Fruit fly (Drosophila melanogaster) whole organism, embryonic: Measurements from ENCODE around the gene Lon.

Source experiments
- Aef1 ChIP-seq: fragments of 200-800 bp; sonication (Bioruptor generic); IDR thresholded peaks from 3 replicates; pipeline ENCODE4 v1.3.6; 2022; ENCODE audit warnings: missing biosample characterization, missing genetic modification characterization
- Bgb ChIP-seq: fragments of 200-800 bp; sonication (Bioruptor generic); IDR thresholded peaks from 2 replicates; pipeline ENCODE4 v1.3.6; 2022; ENCODE audit warnings: missing biosample characterization, missing genetic modification characterization; ENCODE audit not compliant: partially characterized antibody
- Blimp-1 ChIP-seq: fragments of 200-800 bp; sonication (Bioruptor generic); optimal IDR thresholded peaks from 3 replicates; lab custom pipeline; 2018; ENCODE audit warnings: missing biosample characterization, missing genetic modification characterization, mild to moderate bottlenecking, moderate library complexity, missing genetic modification reagents
- CG12236 ChIP-seq: fragments of 200-800 bp; sonication (Bioruptor generic); optimal IDR thresholded peaks from 2 replicates; lab custom pipeline; 2016; ENCODE audit warnings: missing biosample characterization, missing genetic modification characterization
- CG14710 ChIP-seq: fragments of 200-800 bp; sonication (Bioruptor generic); optimal IDR thresholded peaks from 3 replicates; lab custom pipeline; 2019; ENCODE audit warnings: missing biosample characterization, mild to moderate bottlenecking, missing genetic modification characterization, moderate library complexity
- CG1529 ChIP-seq: fragments of 200-800 bp; sonication (Bioruptor generic); optimal IDR thresholded peaks from 3 replicates; lab custom pipeline; 2018; ENCODE audit warnings: missing biosample characterization, missing genetic modification characterization
- CG16779 ChIP-seq: fragments of 200-800 bp; sonication (Bioruptor generic); IDR thresholded peaks from 2 replicates; pipeline ENCODE4 v1.3.6; 2022; ENCODE audit warnings: missing biosample characterization, missing genetic modification characterization
- CG17186 ChIP-seq: fragments of 200-800 bp; sonication (Bioruptor generic); optimal IDR thresholded peaks from 3 replicates; lab custom pipeline; 2017; ENCODE audit warnings: missing biosample characterization, missing genetic modification reagents, missing genetic modification characterization
- CG1832 ChIP-seq: fragments of 200-800 bp; sonication (Bioruptor generic); optimal IDR thresholded peaks from 2 replicates; lab custom pipeline; 2017; ENCODE audit warnings: missing biosample characterization, mild to moderate bottlenecking, missing genetic modification characterization, inconsistent platforms
- CG2678 ChIP-seq: fragments of 200-800 bp; sonication (Bioruptor generic); optimal IDR thresholded peaks from 3 replicates; lab custom pipeline; 2019; ENCODE audit warnings: missing biosample characterization, mild to moderate bottlenecking, missing genetic modification characterization, moderate library complexity
- CG2712 ChIP-seq: fragments of 200-800 bp; optimal IDR thresholded peaks from 3 replicates; lab custom pipeline; 2019; ENCODE audit warnings: missing biosample characterization, mild to moderate bottlenecking, missing genetic modification characterization, moderate library complexity
- CG2875 ChIP-seq: fragments of 200-800 bp; sonication (Bioruptor generic); optimal IDR thresholded peaks from 2 replicates; lab custom pipeline; 2017; ENCODE audit warnings: missing biosample characterization, mild to moderate bottlenecking, missing genetic modification characterization, missing genetic modification reagents
- CG31224 ChIP-seq: fragments of 200-800 bp; sonication (Bioruptor generic); IDR thresholded peaks from 2 replicates; pipeline ENCODE4 v1.3.6; 2022; ENCODE audit warnings: missing biosample characterization, missing genetic modification characterization
- CG31441 ChIP-seq: fragments of 200-800 bp; sonication (Bioruptor generic); IDR thresholded peaks from 2 replicates; pipeline ENCODE4 v1.3.6; 2022; ENCODE audit warnings: missing biosample characterization, missing genetic modification characterization
- CG3163 ChIP-seq: fragments of 200-800 bp; sonication (Bioruptor generic); optimal IDR thresholded peaks from 3 replicates; lab custom pipeline; 2016; ENCODE audit warnings: missing biosample characterization, missing genetic modification characterization
- CG4328 ChIP-seq: fragments of 200-800 bp; sonication (Bioruptor generic); optimal IDR thresholded peaks from 3 replicates; lab custom pipeline; 2017; ENCODE audit warnings: missing biosample characterization, missing genetic modification reagents, missing genetic modification characterization
- CG4730 ChIP-seq: fragments of 200-800 bp; sonication (Bioruptor generic); IDR thresholded peaks from 2 replicates; pipeline ENCODE4 v1.3.6; 2022; ENCODE audit warnings: missing biosample characterization, missing genetic modification characterization
- CG6175 ChIP-seq: fragments of 200-800 bp; sonication (Bioruptor generic); IDR thresholded peaks from 3 replicates; pipeline ENCODE4 v1.3.6; 2022; ENCODE audit warnings: missing biosample characterization, missing genetic modification characterization
- CG6254 ChIP-seq: fragments of 200-800 bp; sonication (Bioruptor generic); optimal IDR thresholded peaks from 3 replicates; lab custom pipeline; 2017; ENCODE audit warnings: mild to moderate bottlenecking, missing biosample characterization, missing genetic modification reagents, missing genetic modification characterization
- CG6854 ChIP-seq: fragments of 200-800 bp; sonication (Bioruptor generic); optimal IDR thresholded peaks from 3 replicates; lab custom pipeline; 2017; ENCODE audit warnings: missing biosample characterization, mild to moderate bottlenecking, missing genetic modification characterization
- CG7271 ChIP-seq: fragments of 200-800 bp; sonication (Bioruptor generic); optimal IDR thresholded peaks from 2 replicates; lab custom pipeline; 2018; ENCODE audit warnings: missing biosample characterization, mild to moderate bottlenecking, missing genetic modification characterization, moderate library complexity
- CG7357 ChIP-seq: fragments of 200-800 bp; sonication (Bioruptor generic); IDR thresholded peaks from 3 replicates; pipeline ENCODE4 v1.3.6; 2022; ENCODE audit warnings: missing biosample characterization, missing genetic modification characterization
- CG8478 ChIP-seq: fragments of >200 bp; optimal IDR thresholded peaks from 2 replicates; lab custom pipeline; 2018
- CG9727 ChIP-seq: fragments of 200-800 bp; sonication (Bioruptor generic); optimal IDR thresholded peaks from 3 replicates; lab custom pipeline; 2017; ENCODE audit warnings: missing biosample characterization, mild to moderate bottlenecking, missing genetic modification characterization
- CG9817 ChIP-seq: fragments of 200-800 bp; sonication (Bioruptor generic); optimal IDR thresholded peaks from 2 replicates; lab custom pipeline; 2018; ENCODE audit warnings: missing biosample characterization, mild to moderate bottlenecking, missing genetic modification characterization, moderate library complexity
- CkIIα-i1 ChIP-seq: fragments of 200-800 bp; sonication (Bioruptor generic); IDR thresholded peaks from 2 replicates; pipeline ENCODE4 v1.3.6; 2022; ENCODE audit warnings: missing biosample characterization, missing genetic modification characterization
- CrebB ChIP-seq: fragments of 200-800 bp; sonication (Bioruptor generic); optimal IDR thresholded peaks from 3 replicates; lab custom pipeline; 2018; ENCODE audit warnings: missing biosample characterization, mild to moderate bottlenecking, missing genetic modification characterization
- D19B ChIP-seq: fragments of 200-800 bp; sonication (Bioruptor generic); optimal IDR thresholded peaks from 2 replicates; lab custom pipeline; 2017; ENCODE audit warnings: missing biosample characterization, mild to moderate bottlenecking, missing genetic modification characterization
- Dref ChIP-seq: fragments of 200-800 bp; sonication (Bioruptor generic); IDR thresholded peaks from 2 replicates; pipeline ENCODE4 v1.3.6; 2022; ENCODE audit warnings: missing biosample characterization, missing genetic modification characterization
- Hr3 ChIP-seq: fragments of 200-800 bp; sonication (Bioruptor generic); optimal IDR thresholded peaks from 3 replicates; lab custom pipeline; 2016; ENCODE audit warnings: missing biosample characterization, missing genetic modification characterization
- Hr78 ChIP-seq, 2 experiments: fragments of 200-800 bp in 1 of 2; fragments of >200 bp in 1 of 2; sonication (Bioruptor generic) in 1 of 2; optimal IDR thresholded peaks; 2 replicates each; lab custom pipeline; 2017 to 2019; ENCODE audit warnings: missing biosample characterization in 2 of 2, missing genetic modification characterization in 2 of 2, mild to moderate bottlenecking in 1 of 2, moderate library complexity in 1 of 2
- PHDP ChIP-seq: fragments of 200-800 bp; sonication (Bioruptor generic); optimal IDR thresholded peaks from 3 replicates; lab custom pipeline; 2018; ENCODE audit warnings: missing biosample characterization, mild to moderate bottlenecking, missing genetic modification characterization, moderate library complexity
- Side ChIP-seq: fragments of 200-800 bp; sonication (Bioruptor generic); optimal IDR thresholded peaks from 2 replicates; lab custom pipeline; 2016; ENCODE audit warnings: missing biosample characterization, missing genetic modification characterization
- az2 ChIP-seq: fragments of 200-800 bp; sonication (Bioruptor generic); optimal IDR thresholded peaks from 3 replicates; lab custom pipeline; 2016; ENCODE audit warnings: missing biosample characterization, missing genetic modification characterization
- chn ChIP-seq: fragments of 200-800 bp; sonication (Bioruptor generic); optimal IDR thresholded peaks from 2 replicates; lab custom pipeline; 2016; ENCODE audit warnings: missing biosample characterization, missing genetic modification characterization
- corto ChIP-seq: fragments of 200-800 bp; sonication (Bioruptor generic); optimal IDR thresholded peaks from 2 replicates; lab custom pipeline; 2016; ENCODE audit warnings: missing biosample characterization, mild to moderate bottlenecking, missing genetic modification characterization, moderate library complexity
- gem ChIP-seq: fragments of 200-800 bp; sonication (Bioruptor generic); optimal IDR thresholded peaks from 2 replicates; lab custom pipeline; 2019; ENCODE audit warnings: missing biosample characterization, mild to moderate bottlenecking, missing genetic modification characterization, moderate library complexity
- gfzf ChIP-seq: fragments of 200-800 bp; sonication (Bioruptor generic); optimal IDR thresholded peaks from 2 replicates; lab custom pipeline; 2016; ENCODE audit warnings: missing biosample characterization, mild to moderate bottlenecking, missing genetic modification characterization, moderate library complexity
- kah ChIP-seq: fragments of 200-800 bp; sonication (Bioruptor generic); optimal IDR thresholded peaks from 2 replicates; lab custom pipeline; 2018; ENCODE audit warnings: missing biosample characterization, mild to moderate bottlenecking, missing genetic modification characterization
- mam ChIP-seq: fragments of 200-800 bp; sonication (Bioruptor generic); optimal IDR thresholded peaks from 3 replicates; lab custom pipeline; 2016; ENCODE audit warnings: missing biosample characterization, missing genetic modification characterization
- nmo ChIP-seq: fragments of 200-800 bp; sonication (Bioruptor generic); optimal IDR thresholded peaks from 2 replicates; lab custom pipeline; 2018; ENCODE audit warnings: missing biosample characterization, mild to moderate bottlenecking, missing genetic modification characterization, moderate library complexity
- nom ChIP-seq: fragments of 200-800 bp; sonication (Bioruptor generic); optimal IDR thresholded peaks from 2 replicates; lab custom pipeline; 2017; ENCODE audit warnings: missing biosample characterization, missing genetic modification characterization, mild to moderate bottlenecking, moderate library complexity, missing genetic modification reagents
- schlank ChIP-seq: fragments of 200-800 bp; sonication (Bioruptor generic); optimal IDR thresholded peaks from 2 replicates; lab custom pipeline; 2018; ENCODE audit warnings: missing biosample characterization, mild to moderate bottlenecking, missing genetic modification characterization
- shn ChIP-seq: fragments of 200-800 bp; sonication (Bioruptor generic); optimal IDR thresholded peaks from 3 replicates; lab custom pipeline; 2016; ENCODE audit warnings: missing biosample characterization, missing genetic modification characterization
- sim ChIP-seq: fragments of 200-800 bp; sonication (Bioruptor generic); IDR thresholded peaks from 2 replicates; pipeline ENCODE4 v1.3.6; 2022; ENCODE audit warnings: missing biosample characterization, missing genetic modification characterization
- tin ChIP-seq: fragments of 200-800 bp; sonication (Bioruptor generic); optimal IDR thresholded peaks from 3 replicates; lab custom pipeline; 2016; ENCODE audit warnings: missing biosample characterization, missing genetic modification characterization
- trem ChIP-seq: fragments of 200-800 bp; optimal IDR thresholded peaks from 3 replicates; lab custom pipeline; 2019; ENCODE audit warnings: missing biosample characterization, mild to moderate bottlenecking, missing genetic modification characterization, moderate library complexity
- vvl ChIP-seq: fragments of 200-800 bp; sonication (Bioruptor generic); IDR thresholded peaks from 2 replicates; pipeline ENCODE4 v1.3.6; 2022; ENCODE audit warnings: missing biosample characterization, missing genetic modification characterization
- zen ChIP-seq: fragments of 200-800 bp; sonication (Bioruptor generic); optimal IDR thresholded peaks from 3 replicates; lab custom pipeline; 2018; ENCODE audit warnings: missing biosample characterization, mild to moderate bottlenecking, missing genetic modification characterization, moderate library complexity
- zf30C ChIP-seq: fragments of 200-800 bp; sonication (Bioruptor generic); optimal IDR thresholded peaks from 3 replicates; lab custom pipeline; 2018; ENCODE audit warnings: missing biosample characterization, mild to moderate bottlenecking, missing genetic modification characterization

The Lon gene

dm6 chr3L:19634788-19635448, 22.9 kb upstream of the Lon start (continued):
- no peak for TF ChIP-seq CrebB (tag; lab: Kevin White, UChicago)
- no peak for TF ChIP-seq CG12236 (GFP tag; lab: Kevin White, UChicago)
- peak; percentile 87 for TF ChIP-seq PHDP
- peak; percentile 65 for TF ChIP-seq zen
- TF ChIP-seq shn (GFP tag; lab: Kevin White, UChicago): no peak
- TF ChIP-seq Hr78 (GFP tag; optimal IDR thresholded peaks at IDR 0.05; lab: Kevin White, UChicago): peak in 1 of 2 experiments; percentile 5
- TF ChIP-seq CG4730 (GFP tag; lab: Robert Waterston, UW): peak; percentile 74
- TF ChIP-seq sim (GFP tag; lab: Robert Waterston, UW): peak; percentile 67
- TF ChIP-seq CG1832 (GFP tag; lab: Kevin White, UChicago): peak; percentile 86
- TF ChIP-seq nom (GFP tag; lab: Kevin White, UChicago): peak; percentile 72
- no peak for TF ChIP-seq Bgb (GFP tag; lab: Robert Waterston, UW)
- no peak for TF ChIP-seq CkIIα-i1 (GFP tag; lab: Robert Waterston, UW)
- TF ChIP-seq CG6254 (GFP tag; lab: Kevin White, UChicago): peak; percentile 48
- TF ChIP-seq CG6854 (GFP tag; lab: Kevin White, UChicago): peak; percentile 54
- no peak for TF ChIP-seq mam (GFP tag; lab: Kevin White, UChicago)
- peak; percentile 74 for TF ChIP-seq Aef1
- peak; percentile 84 for TF ChIP-seq CG9727 (GFP tag; lab: Kevin White, UChicago)
- TF ChIP-seq chn (GFP tag; lab: Kevin White, UChicago): no peak
- TF ChIP-seq tin (GFP tag; lab: Kevin White, UChicago): peak; percentile 74
- TF ChIP-seq Hr3 (GFP tag; lab: Kevin White, UChicago): peak; percentile 63
- TF ChIP-seq CG31441 (GFP tag; lab: Robert Waterston, UW): peak; percentile 92
- no peak for TF ChIP-seq CG16779
- no peak for TF ChIP-seq CG1529 (GFP tag; lab: Kevin White, UChicago)
- TF ChIP-seq gfzf (GFP tag; lab: Kevin White, UChicago): no peak
- peak; percentile 62 for TF ChIP-seq CG31224 (GFP tag; lab: Robert Waterston, UW)
- peak; percentile 94 for TF ChIP-seq CG2678 (tag; lab: Kevin White, UChicago)
- TF ChIP-seq CG17186 (GFP tag; lab: Kevin White, UChicago): no peak
- peak; percentile 46 for TF ChIP-seq az2 (GFP tag; lab: Kevin White, UChicago)
- TF ChIP-seq CG8478 (lab: Kevin White, UChicago): no peak
- TF ChIP-seq CG2875: peak; percentile 32
- TF ChIP-seq Dref (GFP tag; lab: Robert Waterston, UW): no peak
- peak; percentile 90 for TF ChIP-seq CG2712 (tag; lab: Kevin White, UChicago)
- TF ChIP-seq schlank: no peak
- TF ChIP-seq CG14710: peak; percentile 90
- peak; percentile 82 for TF ChIP-seq CG7271 (tag; lab: Kevin White, UChicago)
- peak; percentile 82 for TF ChIP-seq nmo (GFP tag; lab: Kevin White, UChicago)
- 0 out of 3 replicates have a peak, but pooled peaks have one; percentile 12 for TF ChIP-seq CG6175 (GFP tag; lab: Robert Waterston, UW)
- TF ChIP-seq CG3163 (GFP tag; lab: Kevin White, UChicago): no peak
- peak; percentile 75; the same call in 2 of the 3 replicates for TF ChIP-seq CG7357 (GFP tag; lab: Robert Waterston, UW)
- no peak for TF ChIP-seq kah (GFP tag; lab: Kevin White, UChicago)
- TF ChIP-seq Side: no peak
- TF ChIP-seq zf30C (GFP tag; lab: Kevin White, UChicago): no peak
- TF ChIP-seq vvl (GFP tag; lab: Robert Waterston, UW): peak; percentile 78
- peak; percentile 62 for TF ChIP-seq D19B (GFP tag; lab: Kevin White, UChicago)
- TF ChIP-seq gem (tag; lab: Kevin White, UChicago): peak; percentile 93
- TF ChIP-seq CG4328 (GFP tag; lab: Kevin White, UChicago): no peak
- TF ChIP-seq trem (tag; lab: Kevin White, UChicago): peak; percentile 63
- TF ChIP-seq corto (GFP tag; lab: Kevin White, UChicago): no peak
- peak; percentile 49 for TF ChIP-seq CG9817 (tag; lab: Kevin White, UChicago)
- TF ChIP-seq Blimp-1 (GFP tag; lab: Kevin White, UChicago): peak; percentile 90
